Fruit fly (Drosophila melanogaster) whole organism, wandering third instar larva: Measurements from ENCODE around the gene CG6330.

Experiments
- HLH106 ChIP-seq: fragments of 200-800 bp; optimal IDR thresholded peaks from 3 replicates; lab custom pipeline; 2019; ENCODE audit warnings: missing biosample characterization, mild to moderate bottlenecking, missing genetic modification characterization, moderate library complexity
- Rel ChIP-seq, 2 experiments: fragments of 200-800 bp; sonication (Bioruptor generic) in 1 of 2; optimal IDR thresholded peaks; 2 replicates in 1 of 2; 3 replicates in 1 of 2; lab custom pipeline; 2016 to 2019; ENCODE audit warnings: mild to moderate bottlenecking in 2 of 2, missing biosample characterization in 2 of 2, missing genetic modification characterization in 2 of 2, moderate library complexity in 1 of 2
- br ChIP-seq: fragments of 200-800 bp; sonication (Bioruptor generic); optimal IDR thresholded peaks from 2 replicates; lab custom pipeline; 2016; ENCODE audit warnings: missing biosample characterization, missing genetic modification characterization
- ey ChIP-seq: fragments of 200-800 bp; sonication (Bioruptor generic); optimal IDR thresholded peaks from 2 replicates; lab custom pipeline; 2016; ENCODE audit warnings: missing biosample characterization, missing genetic modification characterization
- woc ChIP-seq: sonication (Bioruptor generic); optimal IDR thresholded peaks from 2 replicates; lab custom pipeline; 2016; ENCODE audit warnings: missing biosample characterization, mild to moderate bottlenecking, missing genetic modification characterization

- no peak for TF ChIP-seq woc
- no peak for TF ChIP-seq br (GFP tag; lab: Kevin White, UChicago)
- TF ChIP-seq HLH106 = no peak
- no peak for TF ChIP-seq ey (GFP tag; lab: Kevin White, UChicago)
- TF ChIP-seq Rel (GFP tag; optimal IDR thresholded peaks at IDR 0.05; lab: Kevin White, UChicago) = no peak
- TF ChIP-seq Rel (tag; optimal IDR thresholded peaks at IDR 0.05; lab: Kevin White, UChicago) = no peak
Measured at dm6 chr3R:26952857-26953477, 5.3 kb downstream of the CG6330 start.
